Worm (Caenorhabditis elegans): Measurements from ENCODE around the gene F59A6.11.

The F59A6.11 gene

DNA sequence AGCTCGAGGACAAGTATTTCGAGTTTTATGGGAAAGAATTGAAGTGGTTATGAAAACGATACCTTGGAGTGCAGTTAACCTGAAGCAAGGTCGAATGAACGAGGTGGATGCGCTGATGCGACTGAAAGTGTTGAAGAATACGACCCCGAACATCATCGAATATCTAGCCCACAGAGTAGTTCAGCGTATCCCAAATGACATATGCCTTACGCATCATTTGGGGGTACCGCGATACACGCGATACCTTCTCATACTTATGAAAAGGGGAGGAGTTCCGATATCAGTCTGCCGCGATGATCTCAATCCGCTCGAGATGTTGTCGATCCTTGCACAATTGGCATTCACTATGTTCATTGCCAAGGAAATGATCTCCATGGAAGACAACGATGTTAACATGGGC lies 8.8 kb downstream of the F59A6.11 start, which contains the start of gene T27F7.12:
Gene T27F7.12, plus strand, starts transcription at position 301 of the 400 bp plus-strand sequence.
- no peak for TF ChIP-seq mdl-1 (tag; optimal IDR thresholded peaks at IDR 0.05)
- no peak for TF ChIP-seq nhr-71 (tag; optimal IDR thresholded peaks at IDR 0.05)
- TF ChIP-seq nhr-11 (tag; optimal IDR thresholded peaks at IDR 0.05), result no peak
- TF ChIP-seq mep-1 (tag; optimal IDR thresholded peaks at IDR 0.05), result no peak
- TF ChIP-seq ceh-8 (GFP tag; optimal IDR thresholded peaks at IDR 0.05), result no peak
- no peak for TF ChIP-seq hlh-4 (tag; optimal IDR thresholded peaks at IDR 0.05)
- no peak for TF ChIP-seq lin-35 (GFP tag; optimal IDR thresholded peaks at IDR 0.05)
- TF ChIP-seq aly-2 (tag; optimal IDR thresholded peaks at IDR 0.05), result no peak
- TF ChIP-seq C34B4.2 (tag; optimal IDR thresholded peaks at IDR 0.05), result no peak
- no peak for TF ChIP-seq ceh-82 (tag; optimal IDR thresholded peaks at IDR 0.05)
- no peak for TF ChIP-seq unc-130 (tag; optimal IDR thresholded peaks at IDR 0.05)

DNA sequence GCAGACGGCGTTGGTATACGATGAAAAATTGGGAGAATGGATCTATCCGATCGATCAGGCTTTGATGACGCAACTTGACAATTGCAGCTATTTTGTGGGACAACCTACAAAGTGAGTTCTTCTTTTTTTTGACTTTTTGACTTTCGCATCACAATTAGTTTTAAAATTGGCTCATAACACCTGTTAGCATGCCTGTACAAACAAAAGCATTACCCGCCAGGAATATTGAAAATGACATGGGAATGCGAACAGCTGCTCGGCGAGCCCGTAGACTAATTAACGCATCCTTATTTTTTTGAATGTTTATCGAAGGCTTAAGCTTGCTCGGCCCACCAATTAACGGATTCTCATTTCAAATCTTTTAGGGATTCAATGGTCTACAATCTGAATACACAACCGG lies 11.3 kb downstream of the F59A6.11 start:
- no peak for TF ChIP-seq ztf-11 (tag; optimal IDR thresholded peaks at IDR 0.05)
- no peak for TF ChIP-seq lin-15B (tag; optimal IDR thresholded peaks at IDR 0.05)
- no peak for TF ChIP-seq zip-4 (GFP tag; optimal IDR thresholded peaks at IDR 0.05)
- no peak for TF ChIP-seq C16A3.4 (tag; optimal IDR thresholded peaks at IDR 0.05)
- no peak for TF ChIP-seq zag-1 (tag; optimal IDR thresholded peaks at IDR 0.05)
- no peak for TF ChIP-seq snpc-4 (tag; optimal IDR thresholded peaks at IDR 0.05)
- TF ChIP-seq ama-1 (optimal IDR thresholded peaks at IDR 0.05), result no peak
- no peak for TF ChIP-seq vab-15 (tag; optimal IDR thresholded peaks at IDR 0.05)
- no peak for TF ChIP-seq efl-1 (optimal IDR thresholded peaks at IDR 0.05)
- TF ChIP-seq efl-1 (GFP tag; optimal IDR thresholded peaks at IDR 0.05 in 1 of 2), result no peak
- TF ChIP-seq ceh-88 (GFP tag; IDR thresholded peaks at IDR 0.05), result no peak
- no peak for TF ChIP-seq elt-2 (tag; optimal IDR thresholded peaks at IDR 0.05)
- TF ChIP-seq unc-86 (tag; optimal IDR thresholded peaks at IDR 0.05), result no peak
- no peak for TF ChIP-seq alr-1 (tag; optimal IDR thresholded peaks at IDR 0.05; ENCODE audit: borderline replicate concordance)

DNA sequence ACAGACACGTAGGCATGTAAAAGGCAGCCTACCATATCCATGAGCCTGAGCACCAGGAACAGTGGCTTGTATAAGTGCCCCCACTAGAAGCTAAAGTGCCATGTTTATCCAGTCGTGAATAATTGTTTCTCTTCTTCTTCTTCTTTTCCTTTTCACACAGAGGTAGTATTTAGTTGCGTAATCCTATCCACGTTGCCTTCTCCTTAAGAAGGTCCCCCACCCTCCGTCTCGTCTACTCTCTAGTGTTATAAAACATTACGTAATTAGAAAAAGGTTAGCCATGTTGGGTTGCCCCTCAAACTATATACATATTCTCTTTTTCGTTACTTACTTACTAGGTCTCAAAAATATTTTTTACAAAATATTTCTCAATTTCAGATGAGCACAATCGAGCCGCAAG lies 11.9 kb downstream of the F59A6.11 start:
- TF ChIP-seq rnt-1 (tag; optimal IDR thresholded peaks at IDR 0.05) (no peak), alr-1 (tag; optimal IDR thresholded peaks at IDR 0.05; ENCODE audit: borderline replicate concordance) (no peak), blmp-1 (tag; optimal IDR thresholded peaks at IDR 0.05) (no peak), nhr-90 (tag; optimal IDR thresholded peaks at IDR 0.05; ENCODE audit: poor library complexity) (no peak), fkh-8 (tag; optimal IDR thresholded peaks at IDR 0.05) (no peak), efl-1 (optimal IDR thresholded peaks at IDR 0.05) (no peak), efl-1 (GFP tag; optimal IDR thresholded peaks at IDR 0.05 in 1 of 2) (no peak), elt-3 (tag; optimal IDR thresholded peaks at IDR 0.05) (no peak), fos-1 (tag; optimal IDR thresholded peaks at IDR 0.05) (no peak), aly-2 (tag; optimal IDR thresholded peaks at IDR 0.05) (no peak), ceh-63 (GFP tag; optimal IDR thresholded peaks at IDR 0.05) (no peak), unc-98 (GFP tag; IDR thresholded peaks at IDR 0.05) (no peak), nhr-20 (tag; optimal IDR thresholded peaks at IDR 0.05) (no peak)

DNA sequence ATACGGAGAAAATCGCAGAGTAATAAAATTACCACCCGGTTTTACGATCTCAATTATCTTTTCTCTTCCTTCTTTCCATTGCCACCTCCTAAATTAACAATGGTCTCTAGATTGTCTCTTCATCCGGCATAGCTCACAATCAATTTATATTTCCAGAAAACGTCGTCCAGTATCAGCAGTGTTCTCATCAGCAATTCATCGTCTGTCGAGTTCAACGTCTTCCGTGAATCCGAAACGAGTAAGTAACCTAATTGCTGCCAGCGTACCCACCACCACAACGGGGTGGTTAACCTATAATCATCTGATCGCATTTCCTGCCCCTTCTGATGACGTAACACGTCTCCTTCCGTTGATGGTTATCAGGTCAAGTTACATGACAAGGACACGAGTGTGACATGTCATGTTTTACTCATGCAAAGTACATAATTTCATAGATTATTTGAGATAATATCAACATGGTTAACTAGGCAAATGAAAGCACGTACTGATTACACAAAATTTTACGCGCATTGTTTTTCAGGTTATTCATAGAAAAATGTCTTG lies 12.5 kb downstream of the F59A6.11 start:
- peak; percentile 22 for TF ChIP-seq lin-14 (GFP tag; optimal IDR thresholded peaks at IDR 0.05)
- TF ChIP-seq lin-35 (GFP tag; optimal IDR thresholded peaks at IDR 0.05), result peak in 1 of 2 experiments; percentile 55
- peak in 1 of 6 experiments; percentile 25 for TF ChIP-seq elt-3 (tag; optimal IDR thresholded peaks at IDR 0.05)
- no peak for TF ChIP-seq tbx-2 (tag; optimal IDR thresholded peaks at IDR 0.05)
- TF ChIP-seq blmp-1 (tag; optimal IDR thresholded peaks at IDR 0.05), result peak; percentile 33
- peak; percentile 20 for TF ChIP-seq nhr-71 (tag; optimal IDR thresholded peaks at IDR 0.05)
- peak; percentile 3 for TF ChIP-seq snu-23 (GFP tag; optimal IDR thresholded peaks at IDR 0.05)
- no peak for TF ChIP-seq ceh-8 (GFP tag; optimal IDR thresholded peaks at IDR 0.05)
- peak; percentile 34 for TF ChIP-seq nhr-20 (tag; optimal IDR thresholded peaks at IDR 0.05)
- TF ChIP-seq nhr-85 (tag), result peak; percentile 68
